Worm (Caenorhabditis elegans): ENCODE measurements around the gene sms-5.
A peak's percentile ranks its signal among the peaks of the same experiment; 100 is the strongest.

- no peak for TF ChIP-seq unc-62 (GFP tag; optimal IDR thresholded peaks at IDR 0.05)
- TF ChIP-seq tbx-8 (GFP tag; optimal IDR thresholded peaks at IDR 0.05): no peak
- no peak for TF ChIP-seq snpc-4 (tag; optimal IDR thresholded peaks at IDR 0.05)
- TF ChIP-seq lsy-2 (tag; optimal IDR thresholded peaks at IDR 0.05): peak; percentile 19
- no peak for TF ChIP-seq ztf-11 (tag; optimal IDR thresholded peaks at IDR 0.05)
Measured at ce11 chrII:506069-506468, 10.8 kb downstream of the sms-5 start.

Measured in whole organism, mixed stage, embryonic.